Worm (Caenorhabditis elegans): ENCODE measurements around the gene ZK1320.5.

DNA sequence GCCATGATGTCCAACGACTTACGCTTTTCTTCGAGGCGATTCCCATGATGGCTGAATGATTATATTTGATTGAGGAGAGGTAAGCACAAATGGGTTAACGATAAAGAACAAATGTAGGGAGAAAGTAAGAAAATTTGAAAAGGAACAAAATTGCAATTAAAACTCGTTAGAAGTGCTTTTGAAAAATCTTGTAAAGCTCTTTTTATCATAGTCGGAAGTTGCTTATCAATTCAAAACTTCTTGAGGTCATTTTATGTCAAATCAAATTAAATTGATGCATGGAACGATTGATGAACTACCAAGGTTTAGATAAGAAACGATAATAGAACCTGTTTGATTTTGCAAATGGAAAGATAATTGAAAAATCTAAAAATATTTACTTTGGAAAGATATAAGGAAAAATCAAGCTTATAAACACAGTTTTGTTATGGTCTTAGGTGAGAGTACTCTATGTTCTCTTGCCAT lies 43.4 kb upstream of the ZK1320.5 start, which contains the start of gene glt-5:
- no peak for TF ChIP-seq cog-1 (tag; optimal IDR thresholded peaks at IDR 0.05)
- no peak for TF ChIP-seq flt-1 (GFP tag; IDR thresholded peaks at IDR 0.05)
- TF ChIP-seq ztf-23 (GFP tag; IDR thresholded peaks at IDR 0.05) = no peak
- no peak for TF ChIP-seq klf-2 (GFP tag; conservative IDR thresholded peaks at IDR 0.05)
- TF ChIP-seq ref-1 (GFP tag; conservative IDR thresholded peaks at IDR 0.05) = no peak
- no peak for TF ChIP-seq med-1 (GFP tag; optimal IDR thresholded peaks at IDR 0.05; ENCODE audit: insufficient read depth)
- no peak for TF ChIP-seq tab-1 (GFP tag; IDR thresholded peaks at IDR 0.05)
- no peak for TF ChIP-seq ztf-29 (GFP tag; IDR thresholded peaks at IDR 0.05)
